Fruit fly (Drosophila melanogaster): ENCODE measurements around the gene CG12995.

DNA sequence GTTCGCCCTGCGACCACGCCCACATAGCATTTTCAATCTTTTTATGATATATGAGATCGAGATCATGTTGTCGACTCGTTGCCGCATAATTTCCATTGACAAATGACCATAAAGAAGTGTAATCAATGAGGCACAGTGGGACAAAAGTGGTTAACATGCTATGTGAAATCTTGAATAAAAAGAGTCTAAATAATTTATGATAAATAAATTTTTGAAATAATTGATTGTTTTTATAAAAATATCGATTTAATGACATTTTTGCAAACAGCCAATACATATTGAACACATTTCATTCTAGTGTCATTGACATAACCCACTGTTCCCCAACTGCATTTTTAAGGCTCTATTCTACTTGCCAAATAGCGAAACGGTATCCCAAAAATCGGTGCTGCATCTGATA lies 22.3 kb downstream of the CG12995 start:
- no peak for TF ChIP-seq CTCF (optimal IDR thresholded peaks at IDR 0.05)
- TF ChIP-seq CG8478 (optimal IDR thresholded peaks at IDR 0.05) = no peak

All from S2 (cell line).